Fruit fly (Drosophila melanogaster): ENCODE data around the gene CG3713.
A peak's percentile ranks its signal among the peaks of the same experiment; 100 is the strongest.

The CG3713 gene

dm6 chrX:801157-801872 is 45.6 kb downstream of the CG3713 start, which contains the start of gene Rbf (continued):
- TF ChIP-seq Pdp1 (GFP tag; optimal IDR thresholded peaks at IDR 0.05) (peak in 1 of 2 experiments; percentile 58), row (GFP tag; IDR thresholded peaks at IDR 0.05) (0 out of 3 replicates have a peak, but pooled peaks have one; percentile 19), Xrp1 (GFP tag; IDR thresholded peaks at IDR 0.05) (no peak), amos (GFP tag; IDR thresholded peaks at IDR 0.05; ENCODE audit: partially characterized antibody) (peak; percentile 67), CG17186 (GFP tag; optimal IDR thresholded peaks at IDR 0.05) (peak; percentile 65), CG9797 (GFP tag; optimal IDR thresholded peaks at IDR 0.05) (peak; percentile 81)

dm6 chrX:796397-796989 is 50.5 kb downstream of the CG3713 start:
- TF ChIP-seq CG11504 (tag; optimal IDR thresholded peaks at IDR 0.05) (no peak), CG8359 (GFP tag; optimal IDR thresholded peaks at IDR 0.05; ENCODE audit: borderline replicate concordance) (no peak), CG3838 (GFP tag; optimal IDR thresholded peaks at IDR 0.05) (no peak), Xrp1 (GFP tag; IDR thresholded peaks at IDR 0.05) (peak; percentile 52; the same call in 1 of the 2 replicates), tin (GFP tag; optimal IDR thresholded peaks at IDR 0.05) (no peak), knrl (GFP tag; IDR thresholded peaks at IDR 0.05; ENCODE audit: partially characterized antibody) (peak; percentile 88), Hmx (GFP tag; optimal IDR thresholded peaks at IDR 0.05) (no peak), CG10543 (GFP tag; optimal IDR thresholded peaks at IDR 0.05) (peak; percentile 55), pum (GFP tag; optimal IDR thresholded peaks at IDR 0.05) (no peak), CG2120 (GFP tag; optimal IDR thresholded peaks at IDR 0.05) (peak; percentile 53), CG11093 (GFP tag; IDR thresholded peaks at IDR 0.05) (no peak), CG11398 (GFP tag; optimal IDR thresholded peaks at IDR 0.05) (no peak), CG10209 (GFP tag; optimal IDR thresholded peaks at IDR 0.05) (no peak), CG4328 (GFP tag; optimal IDR thresholded peaks at IDR 0.05) (no peak), slp2 (GFP tag; optimal IDR thresholded peaks at IDR 0.05) (no peak), CG15601 (tag; optimal IDR thresholded peaks at IDR 0.05) (peak; percentile 7), dan (GFP tag; IDR thresholded peaks at IDR 0.05) (no peak), CG10267 (tag; optimal IDR thresholded peaks at IDR 0.05) (peak; percentile 26), CG7928 (GFP tag; optimal IDR thresholded peaks at IDR 0.05) (no peak), CG6813 (GFP tag; optimal IDR thresholded peaks at IDR 0.05) (no peak), Hmr (GFP tag; optimal IDR thresholded peaks at IDR 0.05) (peak; percentile 90), ab (GFP tag; optimal IDR thresholded peaks at IDR 0.05) (no peak), Meics (GFP tag; optimal IDR thresholded peaks at IDR 0.05) (peak; percentile 17), corto (GFP tag; optimal IDR thresholded peaks at IDR 0.05) (peak; percentile 59), GATAe (GFP tag; conservative IDR thresholded peaks at IDR 0.05) (no peak), CkIIα-i1 (GFP tag; IDR thresholded peaks at IDR 0.05) (no peak), D19B (GFP tag; optimal IDR thresholded peaks at IDR 0.05) (no peak), CG4424 (GFP tag; optimal IDR thresholded peaks at IDR 0.05) (peak; percentile 3), lbe (GFP tag; optimal IDR thresholded peaks at IDR 0.05) (peak; percentile 46), dmrt11E (tag; optimal IDR thresholded peaks at IDR 0.05) (no peak), Sox102F (GFP tag; optimal IDR thresholded peaks at IDR 0.05) (no peak), Sry-δ (GFP tag; optimal IDR thresholded peaks at IDR 0.05) (peak; percentile 60), CG12071 (GFP tag; optimal IDR thresholded peaks at IDR 0.05) (no peak), da (GFP tag; optimal IDR thresholded peaks at IDR 0.05) (no peak), en (GFP tag; optimal IDR thresholded peaks at IDR 0.05) (no peak), Bgb (GFP tag; IDR thresholded peaks at IDR 0.05; ENCODE audit: partially characterized antibody) (peak; percentile 95), CG17802 (tag; optimal IDR thresholded peaks at IDR 0.05) (no peak), cas (GFP tag; IDR thresholded peaks at IDR 0.05) (no peak), jing (GFP tag; optimal IDR thresholded peaks at IDR 0.05) (no peak), twi (tag; optimal IDR thresholded peaks at IDR 0.05) (no peak), NC2α (GFP tag; optimal IDR thresholded peaks at IDR 0.05) (no peak)

Measured in whole organism, embryonic.